Worm (Caenorhabditis elegans) whole organism, L1 larva: ENCODE measurements around the gene Y62E10A.20.
A peak's percentile ranks its signal among the peaks of the same experiment; 100 is the strongest.

ENCODE experiments used
- aha-1 ChIP-seq: fragments of 150-350 bp; optimal IDR thresholded peaks from 2 replicates; lab custom pipeline; 2014; ENCODE audit warnings: missing biosample characterization, missing genetic modification characterization
- ceh-82 ChIP-seq, 3 experiments: fragments of 150-350 bp in 1 of 3; sonication (generic microtip) in 2 of 3; optimal IDR thresholded peaks; 2 replicates each; lab custom pipeline; 2014 to 2017; ENCODE audit warnings: missing biosample characterization in 3 of 3, missing genetic modification characterization in 3 of 3
- ceh-90 ChIP-seq: sonication (generic microtip); optimal IDR thresholded peaks from 2 replicates; lab custom pipeline; 2016; ENCODE audit warnings: missing genetic modification characterization, missing compliant biosample characterization
- dsc-1 ChIP-seq: sonication (generic microtip); optimal IDR thresholded peaks from 2 replicates; lab custom pipeline; 2016; ENCODE audit warnings: mild to moderate bottlenecking, missing genetic modification characterization, missing compliant biosample characterization
- efl-1 ChIP-seq, 4 experiments: fragments of 150-350 bp; optimal IDR thresholded peaks in 3 of 4; peaks in 1 of 4; 1 replicate in 1 of 4; 2 replicates in 3 of 4; lab custom pipeline; 2014; ENCODE audit warnings: missing biosample characterization in 2 of 4, missing genetic modification characterization in 2 of 4, missing genetic modification reagents in 2 of 4
- efl-3 ChIP-seq: fragments of 200-800 bp; sonication (Bioruptor generic); optimal IDR thresholded peaks from 2 replicates; lab custom pipeline; 2018; ENCODE audit warnings: mild to moderate bottlenecking, missing genetic modification characterization, missing compliant biosample characterization
- elt-2 ChIP-seq: sonication (generic microtip); optimal IDR thresholded peaks from 2 replicates; lab custom pipeline; 2016; ENCODE audit warnings: missing genetic modification characterization, mild to moderate bottlenecking, inconsistent platforms, missing compliant biosample characterization, missing genetic modification reagents
- fkh-4 ChIP-seq: sonication (generic microtip); optimal IDR thresholded peaks from 2 replicates; lab custom pipeline; 2016; ENCODE audit warnings: missing compliant biosample characterization, missing genetic modification characterization, borderline replicate concordance
- fkh-8 ChIP-seq: sonication (generic microtip); optimal IDR thresholded peaks from 2 replicates; lab custom pipeline; 2016; ENCODE audit warnings: mild to moderate bottlenecking, missing genetic modification characterization, missing compliant biosample characterization
- fos-1 ChIP-seq: fragments of 150-350 bp; optimal IDR thresholded peaks from 2 replicates; lab custom pipeline; 2014; ENCODE audit warnings: missing biosample characterization, missing genetic modification characterization
- grh-1 ChIP-seq: fragments of 200-800 bp; sonication (Bioruptor generic); IDR thresholded peaks from 2 replicates; pipeline ENCODE4 v1.3.6; 2022; ENCODE audit warnings: missing genetic modification reagents, missing genetic modification characterization, missing compliant biosample characterization
- hlh-4 ChIP-seq: sonication (generic microtip); optimal IDR thresholded peaks from 2 replicates; lab custom pipeline; 2016; ENCODE audit warnings: mild to moderate bottlenecking, missing genetic modification characterization, missing compliant biosample characterization
- irx-1 ChIP-seq: sonication (generic microtip); optimal IDR thresholded peaks from 2 replicates; lab custom pipeline; 2016; ENCODE audit warnings: missing genetic modification characterization, missing compliant biosample characterization
- jun-1 ChIP-seq: fragments of 150-350 bp; optimal IDR thresholded peaks from 2 replicates; lab custom pipeline; 2014; ENCODE audit warnings: missing biosample characterization, missing genetic modification reagents, missing genetic modification characterization
- lin-13 ChIP-seq: fragments of 150-350 bp; optimal IDR thresholded peaks from 2 replicates; lab custom pipeline; 2014; ENCODE audit warnings: missing biosample characterization, missing genetic modification reagents, missing genetic modification characterization
- lin-14 ChIP-seq: fragments of 200-800 bp; sonication (Bioruptor generic); optimal IDR thresholded peaks from 2 replicates; lab custom pipeline; 2018; ENCODE audit warnings: mild to moderate bottlenecking, missing genetic modification characterization, moderate library complexity, missing compliant biosample characterization
- lin-15B ChIP-seq: fragments of 150-350 bp; sonication (generic microtip); optimal IDR thresholded peaks from 3 replicates; lab custom pipeline; 2014; ENCODE audit warnings: missing biosample characterization, missing genetic modification characterization
- lin-35 ChIP-seq, 2 experiments: fragments of 150-350 bp; optimal IDR thresholded peaks; 2 replicates each; lab custom pipeline; 2014; ENCODE audit warnings: missing biosample characterization in 2 of 2, missing genetic modification characterization in 2 of 2, missing genetic modification reagents in 2 of 2
- lin-39 ChIP-seq: fragments of 150-350 bp; optimal IDR thresholded peaks from 2 replicates; lab custom pipeline; 2014; ENCODE audit warnings: missing biosample characterization, missing genetic modification reagents, missing genetic modification characterization
- lir-3 ChIP-seq: sonication (generic microtip); optimal IDR thresholded peaks from 2 replicates; lab custom pipeline; 2016; ENCODE audit warnings: mild to moderate bottlenecking, missing genetic modification characterization, moderate library complexity, missing compliant biosample characterization; ENCODE audit not compliant: poor library complexity
- mdl-1 ChIP-seq, 2 experiments: fragments of 150-350 bp; optimal IDR thresholded peaks; 2 replicates each; lab custom pipeline; 2014 to 2017; ENCODE audit warnings: missing biosample characterization in 2 of 2, missing genetic modification characterization in 2 of 2, inconsistent platforms in 1 of 2
- nhr-12 ChIP-seq: sonication (generic microtip); optimal IDR thresholded peaks from 2 replicates; lab custom pipeline; 2017; ENCODE audit warnings: missing biosample characterization, missing genetic modification characterization
- nhr-19 ChIP-seq: fragments of 200-800 bp; sonication (Bioruptor generic); conservative IDR thresholded peaks from 2 replicates; pipeline ENCODE4 v1.3.6; 2022; ENCODE audit warnings: missing genetic modification characterization, missing compliant biosample characterization
- nhr-20 ChIP-seq: sonication (generic microtip); optimal IDR thresholded peaks from 2 replicates; lab custom pipeline; 2016; ENCODE audit warnings: mild to moderate bottlenecking, missing genetic modification characterization, missing compliant biosample characterization
- nhr-237 ChIP-seq: fragments of 150-350 bp; optimal IDR thresholded peaks from 2 replicates; lab custom pipeline; 2014; ENCODE audit warnings: missing biosample characterization, missing genetic modification characterization
- nhr-47 ChIP-seq: sonication (generic microtip); optimal IDR thresholded peaks from 2 replicates; lab custom pipeline; 2016; ENCODE audit warnings: mild to moderate bottlenecking, missing genetic modification characterization, moderate library complexity, missing compliant biosample characterization
- nhr-76 ChIP-seq: sonication (generic microtip); optimal IDR thresholded peaks from 2 replicates; lab custom pipeline; 2017; ENCODE audit warnings: missing biosample characterization, missing genetic modification characterization
- nhr-84 ChIP-seq: sonication (generic microtip); optimal IDR thresholded peaks from 2 replicates; lab custom pipeline; 2017; ENCODE audit warnings: missing biosample characterization, missing genetic modification characterization
- nhr-90 ChIP-seq: sonication (generic microtip); optimal IDR thresholded peaks from 2 replicates; lab custom pipeline; 2016; ENCODE audit warnings: mild to moderate bottlenecking, missing genetic modification characterization, missing compliant biosample characterization; ENCODE audit not compliant: poor library complexity
- pag-3 ChIP-seq: sonication (generic microtip); optimal IDR thresholded peaks from 2 replicates; lab custom pipeline; 2017; ENCODE audit warnings: missing genetic modification characterization, mild to moderate bottlenecking, missing compliant biosample characterization, antibody characterized with exemption, borderline replicate concordance; ENCODE audit not compliant: insufficient read depth
- pax-3 ChIP-seq: fragments of 200-800 bp; sonication (Bioruptor generic); optimal IDR thresholded peaks from 2 replicates; lab custom pipeline; 2018; ENCODE audit warnings: mild to moderate bottlenecking, missing genetic modification characterization, moderate library complexity, missing compliant biosample characterization
- pqm-1 ChIP-seq: sonication (generic microtip); optimal IDR thresholded peaks from 3 replicates; lab custom pipeline; 2017; ENCODE audit warnings: missing biosample characterization, missing genetic modification characterization
- skn-1 ChIP-seq: fragments of 150-350 bp; optimal IDR thresholded peaks from 2 replicates; lab custom pipeline; 2014; ENCODE audit warnings: missing biosample characterization, missing genetic modification characterization
- snu-23 ChIP-seq: sonication (generic microtip); optimal IDR thresholded peaks from 2 replicates; lab custom pipeline; 2016; ENCODE audit warnings: missing genetic modification characterization, missing compliant biosample characterization
- sptf-1 ChIP-seq: fragments of 150-350 bp; optimal IDR thresholded peaks from 2 replicates; lab custom pipeline; 2014; ENCODE audit warnings: missing biosample characterization, missing genetic modification characterization
- swsn-7 ChIP-seq: sonication (generic microtip); optimal IDR thresholded peaks from 2 replicates; lab custom pipeline; 2016; ENCODE audit warnings: missing genetic modification characterization, missing compliant biosample characterization
- tbx-2 ChIP-seq: sonication (generic microtip); optimal IDR thresholded peaks from 2 replicates; lab custom pipeline; 2016; ENCODE audit warnings: missing genetic modification characterization, missing compliant biosample characterization
- tlp-1 ChIP-seq: fragments of 150-350 bp; optimal IDR thresholded peaks from 2 replicates; lab custom pipeline; 2014; ENCODE audit warnings: missing biosample characterization, missing genetic modification characterization
- unc-62 ChIP-seq: fragments of 150-350 bp; optimal IDR thresholded peaks from 2 replicates; lab custom pipeline; 2014; ENCODE audit warnings: missing biosample characterization, missing genetic modification reagents, missing genetic modification characterization
- unc-98 ChIP-seq: fragments of 200-800 bp; sonication (Bioruptor generic); IDR thresholded peaks from 2 replicates; pipeline ENCODE4 v1.3.6; 2022; ENCODE audit warnings: missing genetic modification characterization, missing compliant biosample characterization
- vab-15 ChIP-seq: sonication (generic microtip); optimal IDR thresholded peaks from 2 replicates; lab custom pipeline; 2017; ENCODE audit warnings: missing genotype, mild to moderate bottlenecking, missing genetic modification characterization, missing compliant biosample characterization
- zag-1 ChIP-seq: fragments of 150-350 bp; optimal IDR thresholded peaks from 2 replicates; lab custom pipeline; 2014; ENCODE audit warnings: missing biosample characterization, missing genetic modification characterization
- ztf-11 ChIP-seq, 2 experiments: sonication (generic microtip); optimal IDR thresholded peaks; 2 replicates each; lab custom pipeline; 2016 to 2017; ENCODE audit warnings: missing genetic modification characterization in 2 of 2, missing biosample characterization in 1 of 2, missing compliant biosample characterization in 1 of 2

Y62E10A.20 gene

DNA sequence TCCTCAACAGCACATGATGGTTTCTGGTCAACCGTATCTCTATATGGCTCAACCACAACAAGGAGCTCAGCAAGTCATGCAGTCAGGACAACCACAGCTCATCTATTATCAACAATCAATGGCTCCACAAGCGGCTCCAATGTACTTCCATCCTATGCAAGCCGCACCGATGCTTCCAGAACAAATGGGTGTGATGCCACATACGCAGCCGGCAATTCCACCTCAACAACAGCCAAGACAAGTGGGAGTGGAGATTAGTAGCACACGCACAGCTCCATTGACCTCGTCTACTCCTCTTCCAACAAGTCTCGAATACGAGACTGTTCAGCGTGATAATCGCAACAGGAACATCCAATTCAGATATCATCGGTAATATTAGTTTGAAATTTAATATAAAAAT lies 31.8 kb downstream of the Y62E10A.20 start:
- TF ChIP-seq sptf-1 (tag; lab: Kevin White, UChicago): no peak
- no peak for TF ChIP-seq efl-1 (optimal IDR thresholded peaks at IDR 0.05; lab: Kevin White, UChicago)
- peak in 1 of 2 experiments; percentile 91 for TF ChIP-seq efl-1 (GFP tag; optimal IDR thresholded peaks at IDR 0.05 in 1 of 2; lab: Kevin White, UChicago)

- no peak for TF ChIP-seq nhr-237 (tag; lab: Kevin White, UChicago)
- TF ChIP-seq unc-98 (GFP tag; lab: Robert Waterston, UW): no peak
- TF ChIP-seq sptf-1 (tag; lab: Kevin White, UChicago): no peak
- TF ChIP-seq efl-3: no peak
- no peak for TF ChIP-seq pax-3
- no peak for TF ChIP-seq swsn-7 (tag; lab: Kevin White, UChicago)
- TF ChIP-seq fos-1 (tag; lab: Kevin White, UChicago): no peak
- no peak for TF ChIP-seq fkh-4 (tag; lab: Kevin White, UChicago)
- no peak for TF ChIP-seq skn-1 (tag; lab: Kevin White, UChicago)
- no peak for TF ChIP-seq unc-62
- no peak for TF ChIP-seq lin-15B
- TF ChIP-seq lin-13: no peak
- TF ChIP-seq lin-35 (GFP tag; optimal IDR thresholded peaks at IDR 0.05; lab: Kevin White, UChicago): no peak
- no peak for TF ChIP-seq pqm-1 (tag; lab: Kevin White, UChicago)
- TF ChIP-seq pag-3 (tag; lab: Kevin White, UChicago): no peak
Measured at ce11 chrIV:13353143-13353773, 32.6 kb downstream of the Y62E10A.20 start, which contains the start of the genes rec-8 and mex-5. TSS of gene rec-8 (minus strand) at chrIV:13353193. TSS of gene mex-5 (plus strand) at chrIV:13353723.

- TF ChIP-seq lin-14 (no peak), lin-13 (no peak), zag-1 (tag; lab: Kevin White, UChicago) (no peak), unc-62 (no peak), fkh-8 (tag; lab: Kevin White, UChicago) (no peak)
Measured at ce11 chrIV:13348592-13348991, 37.3 kb downstream of the Y62E10A.20 start, which contains the start of gene W02A2.12. TSS of gene W02A2.12 (minus strand) at chrIV:13348831.

DNA sequence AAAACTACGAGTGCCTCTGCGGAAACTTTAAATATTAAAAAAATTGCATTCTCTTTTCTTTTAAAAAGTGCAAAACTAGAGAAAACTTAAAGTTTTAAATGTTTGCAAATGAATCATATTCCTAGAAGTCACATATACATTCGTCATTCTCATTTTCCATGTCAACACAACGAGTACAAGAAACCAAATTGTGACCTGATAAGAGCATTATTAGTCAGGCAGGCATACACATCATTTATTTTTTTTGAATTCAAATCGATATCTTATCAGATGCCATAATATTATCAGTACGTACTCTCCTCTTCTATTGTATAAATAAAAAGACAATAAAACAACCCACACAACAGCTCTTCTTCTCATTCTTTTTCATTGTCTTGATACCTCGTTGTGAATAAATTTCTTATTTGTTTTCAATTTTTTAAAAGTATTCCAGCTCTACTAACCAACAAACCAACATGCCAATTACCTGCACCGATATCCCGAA lies 38.6 kb downstream of the Y62E10A.20 start, which contains the start of gene W02A2.9:
W02A2.9 (plus strand) TSS at position 434 of the 484 bp plus-strand sequence.
- peak; percentile 95 for TF ChIP-seq elt-2 (tag; lab: Kevin White, UChicago)
- no peak for TF ChIP-seq snu-23 (GFP tag; lab: Kevin White, UChicago)
- no peak for TF ChIP-seq nhr-47 (tag; lab: Kevin White, UChicago)
- TF ChIP-seq zag-1 (tag; lab: Kevin White, UChicago): no peak
- TF ChIP-seq aha-1: no peak
- TF ChIP-seq ceh-82 (tag; optimal IDR thresholded peaks at IDR 0.05; lab: Kevin White, UChicago): no peak
- no peak for TF ChIP-seq efl-1 (optimal IDR thresholded peaks at IDR 0.05; lab: Kevin White, UChicago)
- peak in 1 of 2 experiments; percentile 56 for TF ChIP-seq efl-1 (GFP tag; optimal IDR thresholded peaks at IDR 0.05 in 1 of 2; lab: Kevin White, UChicago)
- no peak for TF ChIP-seq vab-15 (tag; lab: Kevin White, UChicago)
- no peak for TF ChIP-seq ztf-11 (tag; optimal IDR thresholded peaks at IDR 0.05; lab: Kevin White, UChicago)
- no peak for TF ChIP-seq mdl-1 (tag; optimal IDR thresholded peaks at IDR 0.05; lab: Kevin White, UChicago)
- TF ChIP-seq nhr-90: peak; percentile 6
- TF ChIP-seq lin-13: no peak
- no peak for TF ChIP-seq lin-39 (tag; lab: Kevin White, UChicago)
- TF ChIP-seq ceh-90 (tag; lab: Kevin White, UChicago): no peak
- TF ChIP-seq hlh-4 (tag; lab: Kevin White, UChicago): no peak
- TF ChIP-seq nhr-76 (tag; lab: Kevin White, UChicago): no peak
- no peak for TF ChIP-seq irx-1 (tag; lab: Kevin White, UChicago)
- TF ChIP-seq pqm-1 (tag; lab: Kevin White, UChicago): no peak
- TF ChIP-seq nhr-20 (tag; lab: Kevin White, UChicago): peak; percentile 19
- peak; percentile 30 for TF ChIP-seq tlp-1 (tag; lab: Kevin White, UChicago)
- TF ChIP-seq dsc-1 (tag; lab: Kevin White, UChicago): no peak
- TF ChIP-seq grh-1 (GFP tag; lab: Robert Waterston, UW): no peak
- no peak for TF ChIP-seq lir-3 (tag; lab: Kevin White, UChicago)
- no peak for TF ChIP-seq tbx-2 (tag; lab: Kevin White, UChicago)
- peak; percentile 57 for TF ChIP-seq jun-1
- TF ChIP-seq lin-15B: no peak
- TF ChIP-seq pax-3: no peak
- TF ChIP-seq nhr-12 (tag; lab: Kevin White, UChicago): no peak
- TF ChIP-seq nhr-19 (GFP tag; lab: Robert Waterston, UW): no peak
- no peak for TF ChIP-seq fos-1 (tag; lab: Kevin White, UChicago)
- no peak for TF ChIP-seq nhr-84
- no peak for TF ChIP-seq efl-3
- no peak for TF ChIP-seq lin-14
- TF ChIP-seq skn-1 (tag; lab: Kevin White, UChicago): no peak
